Worm (Caenorhabditis elegans): ENCODE measurements around the gene chil-26.

The chil-26 gene

ce11 chrII:9500926-9501325 is 26.1 kb downstream of the chil-26 start (continued):
- TF ChIP-seq madf-10 (tag; optimal IDR thresholded peaks at IDR 0.05) (peak; percentile 47), ztf-28 (GFP tag; IDR thresholded peaks at IDR 0.05) (no peak), hmg-20 (GFP tag; IDR thresholded peaks at IDR 0.05) (0 out of 2 replicates have a peak, but pooled peaks have one; percentile 22), lin-40 (tag; optimal IDR thresholded peaks at IDR 0.05) (peak; percentile 24), efl-1 (GFP tag; optimal IDR thresholded peaks at IDR 0.05) (no peak), cebp-1 (GFP tag; IDR thresholded peaks at IDR 0.05) (no peak), cebp-1 (tag; optimal IDR thresholded peaks at IDR 0.05) (peak; percentile 69), egrh-3 (GFP tag; IDR thresholded peaks at IDR 0.05) (no peak), fkh-3 (tag; optimal IDR thresholded peaks at IDR 0.05) (no peak), lag-1 (GFP tag; IDR thresholded peaks at IDR 0.05) (no peak), ceh-40 (GFP tag; IDR thresholded peaks at IDR 0.05) (no peak), ZK185.1 (tag; optimal IDR thresholded peaks at IDR 0.05; ENCODE audit: poor library complexity, severe bottlenecking) (no peak), F49E8.2 (tag; optimal IDR thresholded peaks at IDR 0.05; ENCODE audit: insufficient read depth) (no peak), B0336.3 (GFP tag; IDR thresholded peaks at IDR 0.05) (peak; percentile 59), nfyb-1 (GFP tag; IDR thresholded peaks at IDR 0.05) (no peak), ceh-100 (GFP tag; IDR thresholded peaks at IDR 0.05) (no peak), nhr-120 (GFP tag; IDR thresholded peaks at IDR 0.05) (no peak), snpc-4 (GFP tag; optimal IDR thresholded peaks at IDR 0.05) (no peak), snpc-4 (tag; optimal IDR thresholded peaks at IDR 0.05) (no peak), snpc-1.3 (tag; optimal IDR thresholded peaks at IDR 0.05; ENCODE audit: insufficient read depth) (no peak), pbrm-1 (GFP tag; IDR thresholded peaks at IDR 0.05) (0 out of 2 replicates have a peak, but pooled peaks have one; percentile 23), hmg-1.2 (GFP tag; IDR thresholded peaks at IDR 0.05) (no peak), rec-8 (tag; optimal IDR thresholded peaks at IDR 0.05) (no peak), gei-17 (GFP tag; optimal IDR thresholded peaks at IDR 0.05) (no peak), tbx-9 (tag; optimal IDR thresholded peaks at IDR 0.05; ENCODE audit: borderline replicate concordance) (no peak), Y56A3A.18 (GFP tag; IDR thresholded peaks at IDR 0.05) (0 out of 2 replicates have a peak, but pooled peaks have one; percentile 14), nfya-1 (tag; optimal IDR thresholded peaks at IDR 0.05; ENCODE audit: borderline replicate concordance, insufficient read depth) (no peak), die-1 (tag; optimal IDR thresholded peaks at IDR 0.05) (no peak), ztf-3 (GFP tag; optimal IDR thresholded peaks at IDR 0.05) (no peak), chd-7 (tag; optimal IDR thresholded peaks at IDR 0.05) (peak; percentile 45), zfh-2 (GFP tag; conservative IDR thresholded peaks at IDR 0.05) (no peak), dpl-1 (GFP tag; optimal IDR thresholded peaks at IDR 0.05) (no peak), K11D2.4 (GFP tag; IDR thresholded peaks at IDR 0.05) (no peak), snpc-1.1 (tag; optimal IDR thresholded peaks at IDR 0.05; ENCODE audit: insufficient read depth) (no peak), ztf-25 (GFP tag; IDR thresholded peaks at IDR 0.05) (no peak), egl-44 (GFP tag; IDR thresholded peaks at IDR 0.05) (0 out of 2 replicates have a peak, but pooled peaks have one; percentile 19), xnd-1 (tag; optimal IDR thresholded peaks at IDR 0.05) (no peak), ztf-18 (tag; optimal IDR thresholded peaks at IDR 0.05) (no peak), let-526 (GFP tag; IDR thresholded peaks at IDR 0.05) (peak; percentile 54; the same call in 1 of the 2 replicates), K12H6.12 (tag; optimal IDR thresholded peaks at IDR 0.05) (no peak), bed-2 (GFP tag; IDR thresholded peaks at IDR 0.05) (no peak), ztf-26 (tag; optimal IDR thresholded peaks at IDR 0.05) (no peak), hlh-12 (tag; optimal IDR thresholded peaks at IDR 0.05) (no peak), ama-1 (optimal IDR thresholded peaks at IDR 0.05) (no peak), ama-1 (GFP tag; optimal IDR thresholded peaks at IDR 0.05) (no peak), hsf-1 (GFP tag; IDR thresholded peaks at IDR 0.05) (no peak), Y79H2A.3 (GFP tag; conservative IDR thresholded peaks at IDR 0.05) (no peak), ceh-79 (tag; optimal IDR thresholded peaks at IDR 0.05) (no peak), B0019.2 (GFP tag; conservative IDR thresholded peaks at IDR 0.05) (no peak)
